Fruit fly (Drosophila melanogaster) whole organism, embryonic: Measurements from ENCODE around the gene CG31343.

ENCODE experiments used
- Adf1 ChIP-seq: fragments of 200-800 bp; sonication (Bioruptor generic); IDR thresholded peaks from 2 replicates; pipeline ENCODE4 v1.3.6; 2022; ENCODE audit warnings: missing biosample characterization, missing genetic modification characterization
- Aef1 ChIP-seq: fragments of 200-800 bp; sonication (Bioruptor generic); IDR thresholded peaks from 3 replicates; pipeline ENCODE4 v1.3.6; 2022; ENCODE audit warnings: missing biosample characterization, missing genetic modification characterization
- Bgb ChIP-seq: fragments of 200-800 bp; sonication (Bioruptor generic); IDR thresholded peaks from 2 replicates; pipeline ENCODE4 v1.3.6; 2022; ENCODE audit warnings: missing biosample characterization, missing genetic modification characterization; ENCODE audit not compliant: partially characterized antibody
- CG10366 ChIP-seq: fragments of 200-800 bp; sonication (Bioruptor generic); IDR thresholded peaks from 2 replicates; pipeline ENCODE4 v1.3.6; 2022; ENCODE audit warnings: missing biosample characterization, missing genetic modification characterization
- CG11723 ChIP-seq: fragments of 200-800 bp; sonication (Bioruptor generic); optimal IDR thresholded peaks from 2 replicates; lab custom pipeline; 2017; ENCODE audit warnings: missing biosample characterization, mild to moderate bottlenecking, missing genetic modification characterization
- CG13775 ChIP-seq: fragments of 200-800 bp; sonication (Bioruptor generic); optimal IDR thresholded peaks from 3 replicates; lab custom pipeline; 2017; ENCODE audit warnings: missing biosample characterization, mild to moderate bottlenecking, missing genetic modification characterization
- CG14667 ChIP-seq: fragments of 200-800 bp; sonication (Bioruptor generic); IDR thresholded peaks from 2 replicates; pipeline ENCODE4 v1.3.6; 2022; ENCODE audit warnings: missing biosample characterization, missing genetic modification characterization
- CG17328 ChIP-seq: fragments of 200-800 bp; sonication (Bioruptor generic); IDR thresholded peaks from 2 replicates; pipeline ENCODE4 v1.3.6; 2022; ENCODE audit warnings: missing biosample characterization, missing genetic modification characterization
- CG17385 ChIP-seq: fragments of 200-800 bp; sonication (Bioruptor generic); optimal IDR thresholded peaks from 3 replicates; lab custom pipeline; 2018; ENCODE audit warnings: missing biosample characterization, mild to moderate bottlenecking, missing genetic modification characterization
- CG2202 ChIP-seq: fragments of 200-800 bp; sonication (Bioruptor generic); optimal IDR thresholded peaks from 2 replicates; lab custom pipeline; 2018; ENCODE audit warnings: missing biosample characterization, mild to moderate bottlenecking, missing genetic modification characterization
- CG2712 ChIP-seq: fragments of 200-800 bp; optimal IDR thresholded peaks from 3 replicates; lab custom pipeline; 2019; ENCODE audit warnings: missing biosample characterization, mild to moderate bottlenecking, missing genetic modification characterization, moderate library complexity
- CG3281 ChIP-seq: fragments of 200-800 bp; sonication (Bioruptor generic); optimal IDR thresholded peaks from 3 replicates; lab custom pipeline; 2017; ENCODE audit warnings: missing biosample characterization, mild to moderate bottlenecking, missing genetic modification characterization
- CG6272 ChIP-seq: fragments of 200-800 bp; sonication (Bioruptor generic); IDR thresholded peaks from 2 replicates; pipeline ENCODE4 v1.3.6; 2022; ENCODE audit warnings: missing biosample characterization, missing genetic modification characterization
- CG8089 ChIP-seq: fragments of 200-800 bp; sonication (Bioruptor generic); optimal IDR thresholded peaks from 3 replicates; lab custom pipeline; 2016; ENCODE audit warnings: missing biosample characterization, missing genetic modification characterization
- CG8281 ChIP-seq: fragments of 200-800 bp; sonication (Bioruptor generic); optimal IDR thresholded peaks from 2 replicates; lab custom pipeline; 2018; ENCODE audit warnings: missing biosample characterization, mild to moderate bottlenecking, missing genetic modification characterization, moderate library complexity
- CG9437 ChIP-seq: fragments of 200-800 bp; sonication (Bioruptor generic); optimal IDR thresholded peaks from 2 replicates; lab custom pipeline; 2018; ENCODE audit warnings: missing biosample characterization, mild to moderate bottlenecking, missing genetic modification characterization
- CG9797 ChIP-seq: fragments of 200-800 bp; sonication (Bioruptor generic); optimal IDR thresholded peaks from 3 replicates; lab custom pipeline; 2018; ENCODE audit warnings: missing biosample characterization, mild to moderate bottlenecking, missing genetic modification characterization
- CG9876 ChIP-seq: fragments of 200-800 bp; sonication (Bioruptor generic); optimal IDR thresholded peaks from 2 replicates; lab custom pipeline; 2016; ENCODE audit warnings: missing biosample characterization, missing genetic modification characterization
- Camta ChIP-seq: fragments of 200-800 bp; sonication (Bioruptor generic); optimal IDR thresholded peaks from 2 replicates; lab custom pipeline; 2016; ENCODE audit warnings: missing biosample characterization, missing genetic modification characterization
- Chrac-16 ChIP-seq: fragments of 200-800 bp; sonication (Bioruptor generic); optimal IDR thresholded peaks from 3 replicates; lab custom pipeline; 2016; ENCODE audit warnings: missing biosample characterization, missing genetic modification characterization
- Dad ChIP-seq: fragments of 200-800 bp; sonication (Bioruptor generic); optimal IDR thresholded peaks from 3 replicates; lab custom pipeline; 2016; ENCODE audit warnings: missing biosample characterization, missing genetic modification characterization
- Dek ChIP-seq: fragments of 200-800 bp; sonication (Bioruptor generic); optimal IDR thresholded peaks from 3 replicates; lab custom pipeline; 2019; ENCODE audit warnings: missing biosample characterization, mild to moderate bottlenecking, missing genetic modification characterization, moderate library complexity
- Dref ChIP-seq: fragments of 200-800 bp; sonication (Bioruptor generic); IDR thresholded peaks from 2 replicates; pipeline ENCODE4 v1.3.6; 2022; ENCODE audit warnings: missing biosample characterization, missing genetic modification characterization
- HLHmδ ChIP-seq: fragments of 200-800 bp; sonication (Bioruptor generic); optimal IDR thresholded peaks from 2 replicates; lab custom pipeline; 2018; ENCODE audit warnings: missing biosample characterization, mild to moderate bottlenecking, missing genetic modification characterization, moderate library complexity
- HmgD ChIP-seq: fragments of 200-800 bp; sonication (Bioruptor generic); optimal IDR thresholded peaks from 3 replicates; lab custom pipeline; 2016; ENCODE audit warnings: missing biosample characterization, missing genetic modification characterization
- Jarid2 ChIP-seq: fragments of 200-800 bp; sonication (Bioruptor generic); optimal IDR thresholded peaks from 3 replicates; lab custom pipeline; 2017; ENCODE audit warnings: mild to moderate bottlenecking, missing biosample characterization, missing genetic modification reagents, missing genetic modification characterization
- Mad ChIP-seq: fragments of 200-800 bp; sonication (Bioruptor generic); optimal IDR thresholded peaks from 2 replicates; lab custom pipeline; 2016; ENCODE audit warnings: missing biosample characterization, missing genetic modification characterization
- PHDP ChIP-seq: fragments of 200-800 bp; sonication (Bioruptor generic); optimal IDR thresholded peaks from 3 replicates; lab custom pipeline; 2018; ENCODE audit warnings: missing biosample characterization, mild to moderate bottlenecking, missing genetic modification characterization, moderate library complexity
- Sry-β ChIP-seq: fragments of 200-800 bp; sonication (Bioruptor generic); optimal IDR thresholded peaks from 2 replicates; lab custom pipeline; 2018; ENCODE audit warnings: missing biosample characterization, mild to moderate bottlenecking, missing genetic modification characterization, moderate library complexity
- YL-1 ChIP-seq: fragments of 200-800 bp; sonication (Bioruptor generic); optimal IDR thresholded peaks from 3 replicates; lab custom pipeline; 2017; ENCODE audit warnings: missing biosample characterization, mild to moderate bottlenecking, missing genetic modification characterization
- ac ChIP-seq: fragments of 200-800 bp; sonication (Bioruptor generic); optimal IDR thresholded peaks from 3 replicates; lab custom pipeline; 2017; ENCODE audit warnings: missing biosample characterization, mild to moderate bottlenecking, missing genetic modification characterization
- amos ChIP-seq: fragments of 200-800 bp; sonication (Bioruptor generic); IDR thresholded peaks from 2 replicates; pipeline ENCODE4 v1.3.6; 2022; ENCODE audit warnings: missing biosample characterization, missing genetic modification characterization; ENCODE audit not compliant: partially characterized antibody
- caup ChIP-seq: fragments of 200-800 bp; sonication (Bioruptor generic); optimal IDR thresholded peaks from 3 replicates; lab custom pipeline; 2017; ENCODE audit warnings: missing biosample characterization, mild to moderate bottlenecking, missing genetic modification characterization, moderate library complexity; ENCODE audit not compliant: severe bottlenecking
- en ChIP-seq: fragments of 200-800 bp; sonication (Bioruptor generic); optimal IDR thresholded peaks from 2 replicates; lab custom pipeline; 2016; ENCODE audit warnings: missing biosample characterization, missing genetic modification characterization
- eyg ChIP-seq: fragments of 200-800 bp; sonication (Bioruptor generic); optimal IDR thresholded peaks from 3 replicates; lab custom pipeline; 2016; ENCODE audit warnings: missing biosample characterization, missing genetic modification characterization
- gcm2 ChIP-seq: fragments of 200-800 bp; sonication (Bioruptor generic); optimal IDR thresholded peaks from 2 replicates; lab custom pipeline; 2016; ENCODE audit warnings: missing biosample characterization, missing genetic modification characterization
- gt ChIP-seq: fragments of 200-800 bp; sonication (Bioruptor generic); IDR thresholded peaks from 2 replicates; pipeline ENCODE4 v1.3.6; 2022; ENCODE audit warnings: missing biosample characterization, missing genetic modification characterization
- insv ChIP-seq, 2 experiments: fragments of 200-800 bp; sonication (Bioruptor generic); optimal IDR thresholded peaks; 3 replicates each; lab custom pipeline; 2016 to 2018; ENCODE audit warnings: missing biosample characterization in 2 of 2, missing genetic modification characterization in 2 of 2
- inv ChIP-seq: fragments of 200-800 bp; sonication (Bioruptor generic); IDR thresholded peaks from 2 replicates; pipeline ENCODE4 v1.3.6; 2022; ENCODE audit warnings: missing biosample characterization, missing genetic modification characterization; ENCODE audit not compliant: partially characterized antibody
- kah ChIP-seq: fragments of 200-800 bp; sonication (Bioruptor generic); optimal IDR thresholded peaks from 2 replicates; lab custom pipeline; 2018; ENCODE audit warnings: missing biosample characterization, mild to moderate bottlenecking, missing genetic modification characterization
- knrl ChIP-seq: fragments of 200-800 bp; sonication (Bioruptor generic); IDR thresholded peaks from 3 replicates; pipeline ENCODE4 v1.3.6; 2022; ENCODE audit warnings: missing biosample characterization, missing genetic modification characterization; ENCODE audit not compliant: partially characterized antibody
- org-1 ChIP-seq: fragments of 200-800 bp; sonication (Bioruptor generic); optimal IDR thresholded peaks from 2 replicates; lab custom pipeline; 2017; ENCODE audit warnings: missing biosample characterization, missing genetic modification characterization
- phol ChIP-seq: fragments of 200-800 bp; sonication (Bioruptor generic); optimal IDR thresholded peaks from 3 replicates; lab custom pipeline; 2018; ENCODE audit warnings: missing biosample characterization, mild to moderate bottlenecking, missing genetic modification characterization, moderate library complexity
- sd ChIP-seq: fragments of 200-800 bp; sonication (Bioruptor generic); optimal IDR thresholded peaks from 3 replicates; lab custom pipeline; 2018; ENCODE audit warnings: missing biosample characterization, mild to moderate bottlenecking, missing genetic modification characterization, moderate library complexity
- sim ChIP-seq: fragments of 200-800 bp; sonication (Bioruptor generic); IDR thresholded peaks from 2 replicates; pipeline ENCODE4 v1.3.6; 2022; ENCODE audit warnings: missing biosample characterization, missing genetic modification characterization
- sob ChIP-seq: fragments of 200-800 bp; sonication (Bioruptor generic); IDR thresholded peaks from 2 replicates; pipeline ENCODE4 v1.3.6; 2022; ENCODE audit warnings: missing biosample characterization, missing genetic modification characterization
- trem ChIP-seq: fragments of 200-800 bp; optimal IDR thresholded peaks from 3 replicates; lab custom pipeline; 2019; ENCODE audit warnings: missing biosample characterization, mild to moderate bottlenecking, missing genetic modification characterization, moderate library complexity
- ttk ChIP-seq: fragments of 200-800 bp; sonication (Bioruptor generic); IDR thresholded peaks from 2 replicates; pipeline ENCODE4 v2.1.2; 2022; ENCODE audit warnings: missing biosample characterization, missing genetic modification characterization
- twi ChIP-seq: fragments of 200-800 bp; optimal IDR thresholded peaks from 2 replicates; lab custom pipeline; 2019; ENCODE audit warnings: missing biosample characterization, mild to moderate bottlenecking, missing genetic modification characterization, moderate library complexity
- tx ChIP-seq: fragments of 200-800 bp; sonication (Bioruptor generic); optimal IDR thresholded peaks from 2 replicates; lab custom pipeline; 2016; ENCODE audit warnings: missing biosample characterization, missing genetic modification characterization
- zfh1 ChIP-seq: fragments of 200-800 bp; sonication (Bioruptor generic); IDR thresholded peaks from 3 replicates; pipeline ENCODE4 v1.3.6; 2022; ENCODE audit warnings: missing biosample characterization, missing genetic modification characterization

The CG31343 gene

DNA sequence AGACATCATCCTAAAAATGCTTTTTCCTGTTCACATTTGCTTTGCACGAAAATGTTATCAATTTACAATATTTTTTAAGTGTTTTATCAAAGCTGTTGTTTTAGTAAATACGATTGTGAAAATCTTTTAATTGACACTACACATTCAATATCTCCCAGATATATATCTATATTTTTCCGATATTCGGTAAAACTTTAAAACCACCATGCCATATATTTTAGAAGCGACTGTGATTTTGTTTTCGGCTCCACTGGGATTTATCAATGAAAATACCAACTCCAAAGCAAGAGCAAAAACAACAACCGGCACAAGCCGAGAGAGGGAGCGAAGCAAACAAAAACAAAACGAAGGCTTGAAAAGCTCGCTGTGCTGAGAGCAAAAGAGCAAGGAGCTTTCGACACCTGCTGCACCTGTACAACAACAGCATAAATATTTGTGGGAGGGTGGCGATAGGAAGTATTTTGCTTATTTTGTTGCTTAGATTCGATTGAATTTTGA is 25.1 kb upstream of the CG31343 start (continued):
- TF ChIP-seq Dek, result no peak
- TF ChIP-seq Dad (GFP tag; lab: Kevin White, UChicago), result no peak
- TF ChIP-seq en, result no peak
- no peak for TF ChIP-seq Jarid2
- TF ChIP-seq gcm2 (GFP tag; lab: Kevin White, UChicago), result no peak
- TF ChIP-seq Sry-β (GFP tag; lab: Kevin White, UChicago), result no peak
- no peak for TF ChIP-seq Bgb
- peak; percentile 49; the same call in 2 of the 3 replicates for TF ChIP-seq Aef1 (GFP tag; lab: Robert Waterston, UW)
- TF ChIP-seq CG2202, result no peak
- no peak for TF ChIP-seq amos (GFP tag; lab: Robert Waterston, UW)
- no peak for TF ChIP-seq CG8089 (GFP tag; lab: Kevin White, UChicago)
- no peak for TF ChIP-seq YL-1 (GFP tag; lab: Kevin White, UChicago)
- peak; percentile 15 for TF ChIP-seq caup
- TF ChIP-seq Dref (GFP tag; lab: Robert Waterston, UW), result no peak
- TF ChIP-seq CG3281 (GFP tag; lab: Kevin White, UChicago), result no peak
- TF ChIP-seq Chrac-16 (GFP tag; lab: Kevin White, UChicago), result peak; percentile 24
- TF ChIP-seq ttk (GFP tag; lab: Robert Waterston, UW), result no peak
- no peak for TF ChIP-seq insv (GFP tag; optimal IDR thresholded peaks at IDR 0.05; lab: Kevin White, UChicago)
- TF ChIP-seq ac (GFP tag; lab: Kevin White, UChicago), result no peak
- no peak for TF ChIP-seq CG9876
- TF ChIP-seq inv (GFP tag; lab: Robert Waterston, UW), result no peak
- no peak for TF ChIP-seq twi (tag; lab: Kevin White, UChicago)
- peak; percentile 67 for TF ChIP-seq PHDP (tag; lab: Kevin White, UChicago)
- TF ChIP-seq phol (tag; lab: Kevin White, UChicago), result peak; percentile 58
- no peak for TF ChIP-seq HLHmδ (GFP tag; lab: Kevin White, UChicago)
- TF ChIP-seq CG9797 (GFP tag; lab: Kevin White, UChicago), result no peak
- no peak for TF ChIP-seq CG14667 (GFP tag; lab: Robert Waterston, UW)
- no peak for TF ChIP-seq sim (GFP tag; lab: Robert Waterston, UW)
- TF ChIP-seq CG17328, result no peak
- TF ChIP-seq CG13775 (GFP tag; lab: Kevin White, UChicago), result peak; percentile 3
- TF ChIP-seq CG8281, result peak; percentile 11
- no peak for TF ChIP-seq kah (GFP tag; lab: Kevin White, UChicago)
- TF ChIP-seq CG11723, result peak; percentile 12
- TF ChIP-seq gt (GFP tag; lab: Robert Waterston, UW), result no peak
- TF ChIP-seq Mad (GFP tag; lab: Kevin White, UChicago), result no peak
- TF ChIP-seq CG6272, result no peak
- no peak for TF ChIP-seq tx
- peak; percentile 45 for TF ChIP-seq CG2712 (tag; lab: Kevin White, UChicago)
- TF ChIP-seq CG10366 (GFP tag; lab: Robert Waterston, UW), result peak; percentile 25; the same call in 1 of the 2 replicates
- TF ChIP-seq HmgD (GFP tag; lab: Kevin White, UChicago), result no peak
- peak; percentile 85 for TF ChIP-seq sd
- TF ChIP-seq CG17385 (GFP tag; lab: Kevin White, UChicago), result peak; percentile 33
- 0 out of 3 replicates have a peak, but pooled peaks have one; percentile 20 for TF ChIP-seq zfh1
- TF ChIP-seq knrl (GFP tag; lab: Robert Waterston, UW), result no peak
- TF ChIP-seq Camta (GFP tag; lab: Kevin White, UChicago), result no peak
- no peak for TF ChIP-seq Adf1
- TF ChIP-seq trem (tag; lab: Kevin White, UChicago), result no peak
- TF ChIP-seq CG9437 (GFP tag; lab: Kevin White, UChicago), result peak; percentile 45
- no peak for TF ChIP-seq eyg (GFP tag; lab: Kevin White, UChicago)
- peak; percentile 22 for TF ChIP-seq org-1 (GFP tag; lab: Kevin White, UChicago)
- peak; percentile 38; the same call in 1 of the 2 replicates for TF ChIP-seq sob (GFP tag; lab: Robert Waterston, UW)
